Worm (Caenorhabditis elegans): ENCODE data around the gene lgc-36.
"Not testable (repeated sequence)": the region's sequence is repeated elsewhere in the genome, so short reads cannot be mapped to it uniquely, and the experiment has no call there.

Gene lgc-36

DNA sequence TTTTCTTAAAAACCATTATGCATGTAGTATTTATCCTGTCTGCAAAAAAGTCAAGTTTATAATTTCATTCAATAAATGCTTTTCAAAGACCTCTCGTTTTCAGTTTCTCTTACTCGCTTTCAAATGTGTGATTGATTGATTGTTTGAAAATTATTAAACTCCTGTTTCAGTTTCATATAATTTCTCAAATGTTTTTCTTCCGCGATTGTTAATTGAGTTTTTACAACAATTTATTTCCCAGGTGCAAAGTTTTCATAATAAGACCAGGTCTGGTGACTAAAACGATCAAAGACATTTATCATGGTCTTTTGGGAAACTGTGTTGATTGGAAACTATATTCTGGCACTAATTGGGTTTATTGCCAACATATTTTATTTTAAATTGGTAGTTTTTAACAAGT, 35.6 kb upstream of the lgc-36 start, which contains the start of gene T03F7.6:
Gene T03F7.6, plus strand, starts transcription at position 301 of the 400 bp plus-strand sequence.
- no peak for TF ChIP-seq nhr-232 (tag; optimal IDR thresholded peaks at IDR 0.05)
- TF ChIP-seq elt-4 (tag; optimal IDR thresholded peaks at IDR 0.05) = no peak
- no peak for TF ChIP-seq ceh-45 (GFP tag; IDR thresholded peaks at IDR 0.05)
- no peak for TF ChIP-seq ceh-18 (tag; optimal IDR thresholded peaks at IDR 0.05)
- no peak for TF ChIP-seq nfya-1 (tag; optimal IDR thresholded peaks at IDR 0.05)
- TF ChIP-seq rnt-1 (tag; optimal IDR thresholded peaks at IDR 0.05) = no peak
- TF ChIP-seq ceh-30 (tag; optimal IDR thresholded peaks at IDR 0.05) = no peak
- TF ChIP-seq dve-1 (tag; optimal IDR thresholded peaks at IDR 0.05) = no peak
- TF ChIP-seq pag-3 (tag; optimal IDR thresholded peaks at IDR 0.05; ENCODE audit: borderline replicate concordance) = no peak
- no peak for TF ChIP-seq sox-2 (GFP tag; IDR thresholded peaks at IDR 0.05)
- TF ChIP-seq lin-11 (tag; optimal IDR thresholded peaks at IDR 0.05) = no peak
- TF ChIP-seq K09A11.1 (tag; optimal IDR thresholded peaks at IDR 0.05; ENCODE audit: insufficient read depth) = no peak
- TF ChIP-seq ceh-9 (tag; optimal IDR thresholded peaks at IDR 0.05) = no peak

DNA sequence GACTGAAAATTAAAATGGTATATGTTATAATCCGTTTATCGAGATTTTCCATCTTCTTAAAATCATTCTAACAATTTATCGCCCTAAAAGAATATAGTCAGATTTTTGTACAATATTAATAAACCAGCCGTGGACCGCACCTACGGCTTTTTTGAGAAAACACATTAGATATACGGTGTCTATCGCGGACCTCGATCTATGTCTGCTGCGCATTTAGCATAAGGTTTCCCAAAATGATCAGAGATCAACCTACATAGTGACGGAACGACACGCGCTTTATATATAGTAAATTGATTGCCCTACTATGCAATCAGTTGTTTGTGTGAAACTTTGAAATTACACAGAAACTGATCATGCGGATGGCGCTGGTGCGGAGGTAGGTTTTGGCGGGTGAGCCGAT, 33.9 kb upstream of the lgc-36 start:
- TF ChIP-seq K09A11.1 (tag; optimal IDR thresholded peaks at IDR 0.05; ENCODE audit: insufficient read depth) (no peak), npax-4 (tag; optimal IDR thresholded peaks at IDR 0.05) (no peak), fkh-6 (tag; optimal IDR thresholded peaks at IDR 0.05) (no peak), unc-86 (tag; optimal IDR thresholded peaks at IDR 0.05) (no peak), pat-9 (tag; optimal IDR thresholded peaks at IDR 0.05) (no peak), ceh-48 (tag; optimal IDR thresholded peaks at IDR 0.05) (no peak), che-1 (tag; optimal IDR thresholded peaks at IDR 0.05) (no peak), ref-2 (tag; optimal IDR thresholded peaks at IDR 0.05) (no peak), nhr-11 (tag; optimal IDR thresholded peaks at IDR 0.05) (no peak), ceh-24 (tag; optimal IDR thresholded peaks at IDR 0.05) (no peak), ets-4 (tag; optimal IDR thresholded peaks at IDR 0.05) (no peak), eyg-1 (tag; optimal IDR thresholded peaks at IDR 0.05) (no peak), madf-2 (tag; optimal IDR thresholded peaks at IDR 0.05) (no peak), Y22D7AL.16 (tag; optimal IDR thresholded peaks at IDR 0.05) (no peak), ceh-2 (tag; optimal IDR thresholded peaks at IDR 0.05) (no peak), tbx-7 (tag; optimal IDR thresholded peaks at IDR 0.05) (no peak), zip-5 (tag; optimal IDR thresholded peaks at IDR 0.05) (no peak)

ce11 chrV:11290888-11291287, 32.1 kb upstream of the lgc-36 start, which contains the start of gene C03E10.1:
TSS of gene C03E10.1 (plus strand) at chrV:11291188.
- TF ChIP-seq tbx-2 (tag; optimal IDR thresholded peaks at IDR 0.05) = no peak
- TF ChIP-seq F13H6.1 (tag; optimal IDR thresholded peaks at IDR 0.05) = no peak
- no peak for TF ChIP-seq pha-4 (tag; optimal IDR thresholded peaks at IDR 0.05)
- no peak for TF ChIP-seq C38D4.7 (GFP tag; optimal IDR thresholded peaks at IDR 0.05)
- no peak for TF ChIP-seq rnt-1 (tag; optimal IDR thresholded peaks at IDR 0.05)
- TF ChIP-seq C08G9.2 (tag; optimal IDR thresholded peaks at IDR 0.05) = no peak
- TF ChIP-seq Y22D7AL.16 (tag; optimal IDR thresholded peaks at IDR 0.05) = no peak
- no peak for TF ChIP-seq che-1 (tag; optimal IDR thresholded peaks at IDR 0.05)

- TF ChIP-seq ceh-19 (GFP tag; optimal IDR thresholded peaks at IDR 0.05); ceh-6 (GFP tag; optimal IDR thresholded peaks at IDR 0.05); eyg-1 (tag; optimal IDR thresholded peaks at IDR 0.05): not testable (repeated sequence)
Observed at ce11 chrV:11286114-11286513, 27.3 kb upstream of the lgc-36 start, which contains the start of gene C03E10.3. TSS of gene C03E10.3 (plus strand) at chrV:11286414.

- TF ChIP-seq pros-1 (tag; optimal IDR thresholded peaks at IDR 0.05) = no peak
- no peak for TF ChIP-seq nfya-1 (tag; optimal IDR thresholded peaks at IDR 0.05)
- TF ChIP-seq sox-4 (tag; optimal IDR thresholded peaks at IDR 0.05) = no peak
Observed at ce11 chrV:11282272-11282671, 23.5 kb upstream of the lgc-36 start, which contains the start of gene gly-20. TSS of gene gly-20 (plus strand) at chrV:11282572.
